Worm (Caenorhabditis elegans) whole organism, L1 larva: Measurements from ENCODE around the gene sax-3.

Experiments
- blmp-1 ChIP-seq: fragments of 150-350 bp; optimal IDR thresholded peaks from 2 replicates; lab custom pipeline; 2014; ENCODE audit warnings: missing biosample characterization, missing genetic modification characterization
- ceh-82 ChIP-seq, 3 experiments: fragments of 150-350 bp in 1 of 3; sonication (generic microtip) in 2 of 3; optimal IDR thresholded peaks; 2 replicates each; lab custom pipeline; 2014 to 2017; ENCODE audit warnings: missing biosample characterization in 3 of 3, missing genetic modification characterization in 3 of 3
- elt-3 ChIP-seq, 6 experiments: fragments of 150-350 bp in 1 of 6; sonication (generic microtip); optimal IDR thresholded peaks; 2 replicates each; lab custom pipeline; 2017 to 2018; ENCODE audit warnings: missing biosample characterization in 6 of 6, missing genetic modification characterization in 6 of 6, inconsistent platforms in 1 of 6
- fos-1 ChIP-seq: fragments of 150-350 bp; optimal IDR thresholded peaks from 2 replicates; lab custom pipeline; 2014; ENCODE audit warnings: missing biosample characterization, missing genetic modification characterization
- lin-13 ChIP-seq: fragments of 150-350 bp; optimal IDR thresholded peaks from 2 replicates; lab custom pipeline; 2014; ENCODE audit warnings: missing biosample characterization, missing genetic modification reagents, missing genetic modification characterization
- lin-39 ChIP-seq: fragments of 150-350 bp; optimal IDR thresholded peaks from 2 replicates; lab custom pipeline; 2014; ENCODE audit warnings: missing biosample characterization, missing genetic modification reagents, missing genetic modification characterization
- nhr-77 ChIP-seq: fragments of 150-350 bp; optimal IDR thresholded peaks from 2 replicates; lab custom pipeline; 2014; ENCODE audit warnings: missing biosample characterization, missing genetic modification characterization
- pax-3 ChIP-seq: fragments of 200-800 bp; sonication (Bioruptor generic); optimal IDR thresholded peaks from 2 replicates; lab custom pipeline; 2018; ENCODE audit warnings: mild to moderate bottlenecking, missing genetic modification characterization, moderate library complexity, missing compliant biosample characterization
- sox-4 ChIP-seq: sonication (generic microtip); optimal IDR thresholded peaks from 2 replicates; lab custom pipeline; 2016; ENCODE audit warnings: missing genetic modification characterization, missing compliant biosample characterization

DNA sequence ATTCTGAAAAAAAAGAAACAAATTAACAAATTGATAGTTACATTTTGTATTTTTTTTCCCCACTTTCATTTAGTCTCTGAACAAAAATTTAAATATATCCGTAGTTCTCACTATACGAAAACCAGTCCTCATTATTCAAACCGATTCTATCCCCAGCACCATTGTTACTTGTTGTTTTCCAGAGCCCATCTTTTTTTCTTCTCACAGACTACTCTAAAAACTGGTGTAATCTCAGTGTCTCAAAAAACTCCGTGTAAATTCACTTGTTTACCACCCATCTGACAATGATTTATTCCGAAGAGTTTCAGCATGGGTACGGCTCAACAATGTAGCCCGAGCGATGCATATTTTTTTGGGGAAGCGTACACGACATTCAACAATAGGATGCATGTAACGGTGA lies 23.3 kb upstream of the sax-3 start, which contains the start of gene C12D12.3:
- TF ChIP-seq lin-13 (GFP tag; lab: Kevin White, UChicago): no peak
- no peak for TF ChIP-seq nhr-77
- no peak for TF ChIP-seq sox-4 (tag; lab: Kevin White, UChicago)
- no peak for TF ChIP-seq fos-1 (tag; lab: Kevin White, UChicago)
- TF ChIP-seq ceh-82 (tag; optimal IDR thresholded peaks at IDR 0.05; lab: Kevin White, UChicago): no peak
- no peak for TF ChIP-seq elt-3 (tag; optimal IDR thresholded peaks at IDR 0.05; lab: Kevin White, UChicago)
- no peak for TF ChIP-seq lin-39 (tag; lab: Kevin White, UChicago)
- TF ChIP-seq pax-3 (tag; lab: Kevin White, UChicago): no peak
- TF ChIP-seq blmp-1 (tag; lab: Kevin White, UChicago): no peak
